Worm (Caenorhabditis elegans) whole organism, L1 larva: ENCODE results near the gene nac-1.
A peak's percentile ranks its signal among the peaks of the same experiment; 100 is the strongest.

Source experiments
- C34B4.2 ChIP-seq: sonication (generic microtip); optimal IDR thresholded peaks from 2 replicates; lab custom pipeline; 2017; ENCODE audit warnings: mild to moderate bottlenecking, missing genetic modification characterization, missing compliant biosample characterization
- Y116A8C.19 ChIP-seq: sonication (generic microtip); optimal IDR thresholded peaks from 2 replicates; lab custom pipeline; 2016; ENCODE audit warnings: missing compliant biosample characterization, missing genetic modification characterization, borderline replicate concordance
- aly-2 ChIP-seq: fragments of 150-350 bp; optimal IDR thresholded peaks from 2 replicates; lab custom pipeline; 2014; ENCODE audit warnings: missing biosample characterization, missing genetic modification characterization
- ama-1 ChIP-seq: fragments of 150-350 bp; optimal IDR thresholded peaks from 2 replicates; lab custom pipeline; 2014
- blmp-1 ChIP-seq: fragments of 150-350 bp; optimal IDR thresholded peaks from 2 replicates; lab custom pipeline; 2014; ENCODE audit warnings: missing biosample characterization, missing genetic modification characterization
- ceh-63 ChIP-seq: fragments of 200-800 bp; sonication (Bioruptor generic); optimal IDR thresholded peaks from 2 replicates; lab custom pipeline; 2018; ENCODE audit warnings: mild to moderate bottlenecking, missing genetic modification characterization, missing compliant biosample characterization
- ceh-8 ChIP-seq: fragments of 200-800 bp; sonication (Bioruptor generic); optimal IDR thresholded peaks from 2 replicates; lab custom pipeline; 2018; ENCODE audit warnings: mild to moderate bottlenecking, missing genetic modification characterization, moderate library complexity, missing compliant biosample characterization
- ceh-82 ChIP-seq, 3 experiments: fragments of 150-350 bp in 1 of 3; sonication (generic microtip) in 2 of 3; optimal IDR thresholded peaks; 2 replicates each; lab custom pipeline; 2014 to 2017; ENCODE audit warnings: missing biosample characterization in 3 of 3, missing genetic modification characterization in 3 of 3
- ceh-90 ChIP-seq: sonication (generic microtip); optimal IDR thresholded peaks from 2 replicates; lab custom pipeline; 2016; ENCODE audit warnings: missing genetic modification characterization, missing compliant biosample characterization
- ces-1 ChIP-seq: fragments of 150-350 bp; optimal IDR thresholded peaks from 2 replicates; lab custom pipeline; 2014; ENCODE audit warnings: missing biosample characterization, missing genetic modification reagents, missing genetic modification characterization
- efl-1 ChIP-seq, 4 experiments: fragments of 150-350 bp; optimal IDR thresholded peaks in 3 of 4; peaks in 1 of 4; 1 replicate in 1 of 4; 2 replicates in 3 of 4; lab custom pipeline; 2014; ENCODE audit warnings: missing biosample characterization in 2 of 4, missing genetic modification characterization in 2 of 4, missing genetic modification reagents in 2 of 4
- egl-13 ChIP-seq: sonication (generic microtip); optimal IDR thresholded peaks from 2 replicates; lab custom pipeline; 2016; ENCODE audit warnings: missing genotype, missing genetic modification reagents, missing genetic modification characterization, missing compliant biosample characterization
- fkh-10 ChIP-seq: sonication (generic microtip); optimal IDR thresholded peaks from 2 replicates; lab custom pipeline; 2017; ENCODE audit warnings: missing biosample characterization, missing genetic modification reagents, missing genetic modification characterization
- hlh-4 ChIP-seq: sonication (generic microtip); optimal IDR thresholded peaks from 2 replicates; lab custom pipeline; 2016; ENCODE audit warnings: mild to moderate bottlenecking, missing genetic modification characterization, missing compliant biosample characterization
- irx-1 ChIP-seq: sonication (generic microtip); optimal IDR thresholded peaks from 2 replicates; lab custom pipeline; 2016; ENCODE audit warnings: missing genetic modification characterization, missing compliant biosample characterization
- lin-13 ChIP-seq: fragments of 150-350 bp; optimal IDR thresholded peaks from 2 replicates; lab custom pipeline; 2014; ENCODE audit warnings: missing biosample characterization, missing genetic modification reagents, missing genetic modification characterization
- lin-14 ChIP-seq: fragments of 200-800 bp; sonication (Bioruptor generic); optimal IDR thresholded peaks from 2 replicates; lab custom pipeline; 2018; ENCODE audit warnings: mild to moderate bottlenecking, missing genetic modification characterization, moderate library complexity, missing compliant biosample characterization
- lin-35 ChIP-seq, 2 experiments: fragments of 150-350 bp; optimal IDR thresholded peaks; 2 replicates each; lab custom pipeline; 2014; ENCODE audit warnings: missing biosample characterization in 2 of 2, missing genetic modification characterization in 2 of 2, missing genetic modification reagents in 2 of 2
- mab-9 ChIP-seq: fragments of 200-800 bp; sonication (Bioruptor generic); IDR thresholded peaks from 2 replicates; pipeline ENCODE4 v1.3.6; 2022; ENCODE audit warnings: missing genetic modification reagents, missing genetic modification characterization, missing compliant biosample characterization
- mef-2 ChIP-seq: fragments of 150-350 bp; optimal IDR thresholded peaks from 2 replicates; lab custom pipeline; 2014; ENCODE audit warnings: missing biosample characterization, missing genetic modification characterization
- mep-1 ChIP-seq: fragments of 150-350 bp; optimal IDR thresholded peaks from 2 replicates; lab custom pipeline; 2014; ENCODE audit warnings: missing biosample characterization, missing genetic modification characterization
- nhr-11 ChIP-seq: fragments of 150-350 bp; optimal IDR thresholded peaks from 2 replicates; lab custom pipeline; 2014; ENCODE audit warnings: missing biosample characterization, missing genetic modification characterization
- nhr-12 ChIP-seq: sonication (generic microtip); optimal IDR thresholded peaks from 2 replicates; lab custom pipeline; 2017; ENCODE audit warnings: missing biosample characterization, missing genetic modification characterization
- nhr-19 ChIP-seq: fragments of 200-800 bp; sonication (Bioruptor generic); conservative IDR thresholded peaks from 2 replicates; pipeline ENCODE4 v1.3.6; 2022; ENCODE audit warnings: missing genetic modification characterization, missing compliant biosample characterization
- nhr-237 ChIP-seq: fragments of 150-350 bp; optimal IDR thresholded peaks from 2 replicates; lab custom pipeline; 2014; ENCODE audit warnings: missing biosample characterization, missing genetic modification characterization
- nhr-71 ChIP-seq: sonication (generic microtip); optimal IDR thresholded peaks from 2 replicates; lab custom pipeline; 2016; ENCODE audit warnings: mild to moderate bottlenecking, missing genetic modification characterization, moderate library complexity, missing compliant biosample characterization
- nhr-77 ChIP-seq: fragments of 150-350 bp; optimal IDR thresholded peaks from 2 replicates; lab custom pipeline; 2014; ENCODE audit warnings: missing biosample characterization, missing genetic modification characterization
- nhr-84 ChIP-seq: sonication (generic microtip); optimal IDR thresholded peaks from 2 replicates; lab custom pipeline; 2017; ENCODE audit warnings: missing biosample characterization, missing genetic modification characterization
- nhr-85 ChIP-seq: sonication (generic microtip); peaks from one replicate; lab custom pipeline; 2016; ENCODE audit warnings: missing genetic modification characterization, inconsistent platforms, missing compliant biosample characterization
- nhr-90 ChIP-seq: sonication (generic microtip); optimal IDR thresholded peaks from 2 replicates; lab custom pipeline; 2016; ENCODE audit warnings: mild to moderate bottlenecking, missing genetic modification characterization, missing compliant biosample characterization; ENCODE audit not compliant: poor library complexity
- rnt-1 ChIP-seq: sonication (generic microtip); optimal IDR thresholded peaks from 2 replicates; lab custom pipeline; 2016; ENCODE audit warnings: mild to moderate bottlenecking, missing genetic modification characterization, moderate library complexity, missing compliant biosample characterization
- snpc-4 ChIP-seq: fragments of 150-350 bp; optimal IDR thresholded peaks from 2 replicates; lab custom pipeline; 2014; ENCODE audit warnings: missing biosample characterization, missing genetic modification characterization
- tbx-2 ChIP-seq: sonication (generic microtip); optimal IDR thresholded peaks from 2 replicates; lab custom pipeline; 2016; ENCODE audit warnings: missing genetic modification characterization, missing compliant biosample characterization
- unc-30 ChIP-seq: sonication (generic microtip); optimal IDR thresholded peaks from 2 replicates; lab custom pipeline; 2017; ENCODE audit warnings: missing biosample characterization, missing genetic modification characterization
- unc-86 ChIP-seq: sonication (generic microtip); optimal IDR thresholded peaks from 2 replicates; lab custom pipeline; 2016; ENCODE audit warnings: missing genetic modification characterization, missing compliant biosample characterization
- vab-15 ChIP-seq: sonication (generic microtip); optimal IDR thresholded peaks from 2 replicates; lab custom pipeline; 2017; ENCODE audit warnings: missing genotype, mild to moderate bottlenecking, missing genetic modification characterization, missing compliant biosample characterization
- ztf-11 ChIP-seq, 2 experiments: sonication (generic microtip); optimal IDR thresholded peaks; 2 replicates each; lab custom pipeline; 2016 to 2017; ENCODE audit warnings: missing genetic modification characterization in 2 of 2, missing biosample characterization in 1 of 2, missing compliant biosample characterization in 1 of 2
- ztf-4 ChIP-seq: fragments of 150-350 bp; optimal IDR thresholded peaks from 2 replicates; lab custom pipeline; 2014; ENCODE audit warnings: missing biosample characterization, missing genetic modification characterization

Gene nac-1

ce11 chrX:14916767-14917166 is 21.8 kb downstream of the nac-1 start:
- no peak for TF ChIP-seq mep-1 (tag; lab: Kevin White, UChicago)
- peak; percentile 33 for TF ChIP-seq lin-14 (GFP tag; lab: Kevin White, UChicago)
- TF ChIP-seq efl-1 (optimal IDR thresholded peaks at IDR 0.05; lab: Kevin White, UChicago) = no peak
- TF ChIP-seq efl-1 (GFP tag; optimal IDR thresholded peaks at IDR 0.05 in 1 of 2; lab: Kevin White, UChicago) = peak in 1 of 2 experiments; percentile 62
- TF ChIP-seq nhr-77 (tag; lab: Kevin White, UChicago) = no peak
- TF ChIP-seq tbx-2 (tag; lab: Kevin White, UChicago) = no peak
- peak; percentile 83 for TF ChIP-seq fkh-10 (GFP tag; lab: Kevin White, UChicago)
- TF ChIP-seq nhr-71 (tag; lab: Kevin White, UChicago) = no peak
- TF ChIP-seq lin-35 (GFP tag; optimal IDR thresholded peaks at IDR 0.05; lab: Kevin White, UChicago) = no peak
- TF ChIP-seq unc-86 (tag; lab: Kevin White, UChicago) = no peak
- TF ChIP-seq mab-9 (GFP tag; lab: Robert Waterston, UW) = no peak
- TF ChIP-seq, all 84 proteins: peak for 3

ce11 chrX:14918538-14918937 is 23.6 kb downstream of the nac-1 start, which contains the start of gene npr-40:
Gene npr-40 (plus strand): TSS chrX:14918838.
- TF ChIP-seq irx-1 (tag; lab: Kevin White, UChicago) (no peak), nhr-11 (tag; lab: Kevin White, UChicago) (no peak), aly-2 (tag; lab: Kevin White, UChicago) (no peak), egl-13 (tag; lab: Kevin White, UChicago) (no peak), fkh-10 (GFP tag; lab: Kevin White, UChicago) (no peak), nhr-85 (tag; lab: Kevin White, UChicago) (no peak), blmp-1 (tag; lab: Kevin White, UChicago) (no peak), C34B4.2 (tag; lab: Kevin White, UChicago) (no peak), Y116A8C.19 (no peak), ceh-8 (GFP tag; lab: Kevin White, UChicago) (no peak), ceh-63 (GFP tag; lab: Kevin White, UChicago) (no peak), nhr-237 (tag; lab: Kevin White, UChicago) (no peak), ama-1 (lab: Kevin White, UChicago) (no peak), ztf-11 (tag; optimal IDR thresholded peaks at IDR 0.05; lab: Kevin White, UChicago) (no peak), mef-2 (tag; lab: Kevin White, UChicago) (no peak)

- TF ChIP-seq ztf-4 (tag; lab: Kevin White, UChicago) (no peak), fkh-10 (GFP tag; lab: Kevin White, UChicago) (peak; percentile 78)
Measured at ce11 chrX:14920880-14921279, 25.9 kb downstream of the nac-1 start.

ce11 chrX:14922758-14923157 is 27.8 kb downstream of the nac-1 start:
- no peak for TF ChIP-seq lin-13
- TF ChIP-seq nhr-12 (tag; lab: Kevin White, UChicago) = no peak
- no peak for TF ChIP-seq nhr-19 (GFP tag; lab: Robert Waterston, UW)
- no peak for TF ChIP-seq ceh-82 (tag; optimal IDR thresholded peaks at IDR 0.05; lab: Kevin White, UChicago)
- TF ChIP-seq ceh-90 (tag; lab: Kevin White, UChicago) = no peak
- no peak for TF ChIP-seq hlh-4
- TF ChIP-seq vab-15 (tag; lab: Kevin White, UChicago) = no peak
- no peak for TF ChIP-seq unc-30 (tag; lab: Kevin White, UChicago)
- no peak for TF ChIP-seq ces-1
- TF ChIP-seq rnt-1 = no peak

ce11 chrX:14928854-14929253 is 33.9 kb downstream of the nac-1 start, which contains the start of gene ntr-2:
Gene ntr-2 (minus strand): TSS chrX:14928954.
- TF ChIP-seq nhr-84 (tag; lab: Kevin White, UChicago) = no peak
- TF ChIP-seq mef-2 (tag; lab: Kevin White, UChicago) = no peak
- no peak for TF ChIP-seq snpc-4 (tag; lab: Kevin White, UChicago)
- TF ChIP-seq ceh-90 (tag; lab: Kevin White, UChicago) = no peak
- TF ChIP-seq nhr-90 (tag; lab: Kevin White, UChicago) = no peak
- TF ChIP-seq vab-15 (tag; lab: Kevin White, UChicago) = no peak
- TF ChIP-seq ceh-63 (GFP tag; lab: Kevin White, UChicago) = no peak
